Worm (Caenorhabditis elegans) whole organism, young adult: Measurements from ENCODE around the gene ceh-14.

Experiments
- B0035.1 ChIP-seq: sonication (generic microtip); optimal IDR thresholded peaks from 2 replicates; lab custom pipeline; 2016; ENCODE audit warnings: missing genetic modification characterization, mild to moderate bottlenecking, missing compliant biosample characterization, missing genotype, missing genetic modification reagents
- B0261.1 ChIP-seq: sonication (generic microtip); optimal IDR thresholded peaks from 2 replicates; lab custom pipeline; 2016; ENCODE audit warnings: mild to moderate bottlenecking, missing genetic modification characterization, moderate library complexity, missing compliant biosample characterization
- D2030.7 ChIP-seq: fragments of 200-800 bp; sonication (Bioruptor generic); IDR thresholded peaks from 2 replicates; pipeline ENCODE4 v1.3.6; 2022; ENCODE audit warnings: missing genetic modification reagents, missing genetic modification characterization, missing compliant biosample characterization
- F10E7.11 ChIP-seq: sonication (generic microtip); optimal IDR thresholded peaks from 2 replicates; lab custom pipeline; 2017; ENCODE audit warnings: mild to moderate bottlenecking, missing genetic modification characterization, moderate library complexity, missing compliant biosample characterization
- F23B12.7 ChIP-seq: sonication (generic microtip); optimal IDR thresholded peaks from 2 replicates; lab custom pipeline; 2017; ENCODE audit warnings: missing genetic modification characterization, mild to moderate bottlenecking, missing compliant biosample characterization, antibody characterized with exemption, moderate library complexity; ENCODE audit not compliant: insufficient read depth
- F33H1.4 ChIP-seq: fragments of 200-800 bp; sonication (Bioruptor generic); IDR thresholded peaks from 2 replicates; pipeline ENCODE4 v1.3.6; 2022; ENCODE audit warnings: missing genetic modification reagents, missing genetic modification characterization, missing compliant biosample characterization
- F37B4.10 ChIP-seq: fragments of 200-800 bp; sonication (Bioruptor generic); IDR thresholded peaks from 2 replicates; pipeline ENCODE4 v1.3.6; 2022; ENCODE audit warnings: missing genetic modification characterization, missing compliant biosample characterization
- F49E8.2 ChIP-seq: sonication (generic microtip); optimal IDR thresholded peaks from 3 replicates; lab custom pipeline; 2017; ENCODE audit warnings: missing genetic modification characterization, mild to moderate bottlenecking, missing compliant biosample characterization, antibody characterized with exemption, moderate library complexity; ENCODE audit not compliant: insufficient read depth
- F57A8.1 ChIP-seq: fragments of 200-800 bp; sonication (Bioruptor generic); optimal IDR thresholded peaks from 2 replicates; lab custom pipeline; 2018; ENCODE audit warnings: mild to moderate bottlenecking, missing genetic modification characterization, moderate library complexity, missing compliant biosample characterization
- K11D2.4 ChIP-seq: fragments of 200-800 bp; sonication (Bioruptor generic); IDR thresholded peaks from 2 replicates; pipeline ENCODE4 v1.3.6; 2022; ENCODE audit warnings: missing genetic modification reagents, missing genetic modification characterization, missing compliant biosample characterization
- T07F8.4 ChIP-seq: sonication (generic microtip); optimal IDR thresholded peaks from 2 replicates; lab custom pipeline; 2016; ENCODE audit warnings: mild to moderate bottlenecking, missing genetic modification characterization, moderate library complexity, missing compliant biosample characterization
- Y67H2A.10 ChIP-seq: fragments of 200-800 bp; sonication (Bioruptor generic); conservative IDR thresholded peaks from 2 replicates; pipeline ENCODE4 v1.3.6; 2022; ENCODE audit warnings: missing genetic modification reagents, missing genetic modification characterization, missing compliant biosample characterization
- Y79H2A.3 ChIP-seq: fragments of 200-800 bp; sonication (Bioruptor generic); conservative IDR thresholded peaks from 2 replicates; pipeline ENCODE4 v1.3.6; 2022; ENCODE audit warnings: missing genetic modification reagents, missing genetic modification characterization, missing compliant biosample characterization
- Y95B8A.8 ChIP-seq: fragments of 200-800 bp; sonication (Bioruptor generic); IDR thresholded peaks from 2 replicates; pipeline ENCODE4 v1.3.6; 2022; ENCODE audit warnings: missing genetic modification reagents, missing genetic modification characterization, missing compliant biosample characterization
- athp-1 ChIP-seq: sonication (generic microtip); optimal IDR thresholded peaks from 2 replicates; lab custom pipeline; 2017; ENCODE audit warnings: mild to moderate bottlenecking, missing genetic modification characterization, missing compliant biosample characterization
- bed-2 ChIP-seq: fragments of 200-800 bp; sonication (Bioruptor generic); IDR thresholded peaks from 2 replicates; pipeline ENCODE4 v1.3.6; 2022; ENCODE audit warnings: missing genetic modification reagents, missing genetic modification characterization, missing compliant biosample characterization
- ceh-40 ChIP-seq: fragments of 200-800 bp; sonication (Bioruptor generic); IDR thresholded peaks from 2 replicates; pipeline ENCODE4 v1.3.6; 2022; ENCODE audit warnings: missing genetic modification characterization, missing compliant biosample characterization
- die-1 ChIP-seq: sonication (generic microtip); optimal IDR thresholded peaks from 2 replicates; lab custom pipeline; 2016; ENCODE audit warnings: missing genotype, mild to moderate bottlenecking, missing genetic modification characterization, missing compliant biosample characterization
- efl-1 ChIP-seq: fragments of 150-350 bp; optimal IDR thresholded peaks from 2 replicates; lab custom pipeline; 2014; ENCODE audit warnings: missing biosample characterization, missing genetic modification reagents, missing genetic modification characterization
- egl-44 ChIP-seq: fragments of 200-800 bp; sonication (Bioruptor generic); IDR thresholded peaks from 2 replicates; pipeline ENCODE4 v1.3.6; 2022; ENCODE audit warnings: missing genetic modification reagents, missing genetic modification characterization, missing compliant biosample characterization
- him-1 ChIP-seq: sonication (generic microtip); optimal IDR thresholded peaks from 2 replicates; lab custom pipeline; 2016; ENCODE audit warnings: missing genotype, missing genetic modification reagents, missing genetic modification characterization, missing compliant biosample characterization
- hmg-1.2 ChIP-seq: fragments of 200-800 bp; sonication (Bioruptor generic); IDR thresholded peaks from 2 replicates; pipeline ENCODE4 v1.3.6; 2022; ENCODE audit warnings: missing genetic modification reagents, missing genetic modification characterization, missing compliant biosample characterization
- hmg-20 ChIP-seq: fragments of 200-800 bp; sonication (Bioruptor generic); IDR thresholded peaks from 2 replicates; pipeline ENCODE4 v1.3.6; 2022; ENCODE audit warnings: missing genetic modification reagents, missing genetic modification characterization, missing compliant biosample characterization
- hrde-1 ChIP-seq: sonication (generic microtip); optimal IDR thresholded peaks from 2 replicates; lab custom pipeline; 2016; ENCODE audit warnings: missing genetic modification characterization, mild to moderate bottlenecking, missing compliant biosample characterization, moderate library complexity, missing genotype, missing genetic modification reagents, borderline replicate concordance
- hsf-1 ChIP-seq: fragments of 200-800 bp; sonication (Bioruptor generic); IDR thresholded peaks from 2 replicates; pipeline ENCODE4 v1.3.6; 2022; ENCODE audit warnings: missing genetic modification reagents, missing genetic modification characterization, missing compliant biosample characterization
- let-526 ChIP-seq: fragments of 200-800 bp; sonication (Bioruptor generic); IDR thresholded peaks from 2 replicates; pipeline ENCODE4 v1.3.6; 2022; ENCODE audit warnings: missing genetic modification reagents, missing genetic modification characterization, missing compliant biosample characterization
- lin-26 ChIP-seq: fragments of 200-800 bp; sonication (Bioruptor generic); IDR thresholded peaks from 2 replicates; pipeline ENCODE4 v1.3.6; 2022; ENCODE audit warnings: missing genetic modification reagents, missing genetic modification characterization, missing compliant biosample characterization
- lsl-1 ChIP-seq: fragments of 200-800 bp; sonication (Bioruptor generic); optimal IDR thresholded peaks from 2 replicates; lab custom pipeline; 2018; ENCODE audit warnings: mild to moderate bottlenecking, missing genetic modification characterization, moderate library complexity, missing compliant biosample characterization
- mel-28 ChIP-seq: sonication (generic microtip); optimal IDR thresholded peaks from 2 replicates; lab custom pipeline; 2016; ENCODE audit warnings: borderline replicate concordance, mild to moderate bottlenecking, missing genetic modification characterization, missing compliant biosample characterization
- mxl-1 ChIP-seq: sonication (generic microtip); optimal IDR thresholded peaks from 2 replicates; lab custom pipeline; 2016; ENCODE audit warnings: missing genetic modification characterization, missing compliant biosample characterization
- nhr-90 ChIP-seq: sonication (generic microtip); optimal IDR thresholded peaks from 2 replicates; lab custom pipeline; 2016; ENCODE audit warnings: missing genotype, mild to moderate bottlenecking, missing genetic modification characterization, missing compliant biosample characterization
- rcor-1 ChIP-seq: fragments of 200-800 bp; sonication (Bioruptor generic); IDR thresholded peaks from 2 replicates; pipeline ENCODE4 v1.3.6; 2022; ENCODE audit warnings: missing genetic modification reagents, missing genetic modification characterization, missing compliant biosample characterization
- rec-8 ChIP-seq, 2 experiments: sonication (generic microtip); optimal IDR thresholded peaks; 2 replicates each; lab custom pipeline; 2016; ENCODE audit warnings: mild to moderate bottlenecking in 2 of 2, missing genetic modification characterization in 2 of 2, missing genetic modification reagents in 2 of 2, missing genotype in 2 of 2, missing biosample characterization in 1 of 2, missing compliant biosample characterization in 1 of 2, moderate library complexity in 1 of 2
- repo-1 ChIP-seq: sonication (generic microtip); optimal IDR thresholded peaks from 2 replicates; lab custom pipeline; 2017; ENCODE audit warnings: mild to moderate bottlenecking, missing genetic modification characterization, missing compliant biosample characterization
- rpc-1 ChIP-seq, 2 experiments: fragments of 150-350 bp in 1 of 2; sonication (generic microtip) in 1 of 2; optimal IDR thresholded peaks; 2 replicates each; lab custom pipeline; 2014 to 2018; ENCODE audit warnings: missing biosample characterization in 1 of 2, missing genetic modification characterization in 1 of 2, missing genetic modification reagents in 1 of 2, missing genotype in 1 of 2
- sea-2 ChIP-seq: fragments of 200-800 bp; sonication (Bioruptor generic); IDR thresholded peaks from 2 replicates; pipeline ENCODE4 v1.3.6; 2022; ENCODE audit warnings: missing genetic modification characterization, missing compliant biosample characterization
- snpc-1.3 ChIP-seq: sonication (generic microtip); optimal IDR thresholded peaks from 2 replicates; lab custom pipeline; 2017; ENCODE audit warnings: missing genetic modification characterization, mild to moderate bottlenecking, missing compliant biosample characterization, antibody characterized with exemption, moderate library complexity, missing genotype, missing genetic modification reagents; ENCODE audit not compliant: insufficient read depth
- tbp1 ChIP-seq: fragments of 200-800 bp; sonication (Bioruptor generic); optimal IDR thresholded peaks from 2 replicates; lab custom pipeline; 2018; ENCODE audit warnings: mild to moderate bottlenecking, missing genetic modification characterization, missing compliant biosample characterization
- unc-130 ChIP-seq: sonication (generic microtip); optimal IDR thresholded peaks from 2 replicates; lab custom pipeline; 2016; ENCODE audit warnings: missing genetic modification reagents, missing genetic modification characterization, missing compliant biosample characterization
- xnd-1 ChIP-seq: sonication (generic microtip); optimal IDR thresholded peaks from 2 replicates; lab custom pipeline; 2016; ENCODE audit warnings: missing genotype, missing genetic modification reagents, missing genetic modification characterization, missing compliant biosample characterization
- zfh-2 ChIP-seq: fragments of 200-800 bp; sonication (Bioruptor generic); conservative IDR thresholded peaks from 2 replicates; pipeline ENCODE4 v1.3.6; 2022; ENCODE audit warnings: missing genetic modification reagents, missing genetic modification characterization, missing compliant biosample characterization
- ztf-18 ChIP-seq: sonication (generic microtip); optimal IDR thresholded peaks from 2 replicates; lab custom pipeline; 2016; ENCODE audit warnings: missing genotype, mild to moderate bottlenecking, missing genetic modification characterization, missing compliant biosample characterization

The ceh-14 gene

DNA sequence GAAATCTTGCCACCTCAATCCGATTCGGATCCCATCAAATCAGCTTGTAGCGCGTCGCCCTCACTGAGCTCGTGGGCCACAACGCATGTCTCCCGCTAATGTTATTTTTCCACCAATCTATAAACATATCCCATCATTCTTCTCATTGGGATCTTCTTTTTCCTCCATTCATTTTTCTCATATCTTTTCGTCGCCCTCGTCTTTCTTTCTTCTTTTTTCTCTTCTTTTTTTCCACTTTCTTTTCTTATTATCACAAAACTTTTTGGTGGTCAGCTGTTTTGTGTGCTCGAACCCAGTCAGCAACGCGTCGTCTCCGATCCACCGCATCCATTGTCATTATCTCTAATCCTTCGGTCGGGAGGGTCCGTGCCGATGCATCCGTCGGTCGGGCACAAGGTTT is 8.7 kb downstream of the ceh-14 start:
- TF ChIP-seq T07F8.4 (tag; lab: Kevin White, UChicago), result no peak
- 0 out of 2 replicates have a peak, but pooled peaks have one; percentile 29 for TF ChIP-seq zfh-2 (GFP tag; lab: Robert Waterston, UW)

DNA sequence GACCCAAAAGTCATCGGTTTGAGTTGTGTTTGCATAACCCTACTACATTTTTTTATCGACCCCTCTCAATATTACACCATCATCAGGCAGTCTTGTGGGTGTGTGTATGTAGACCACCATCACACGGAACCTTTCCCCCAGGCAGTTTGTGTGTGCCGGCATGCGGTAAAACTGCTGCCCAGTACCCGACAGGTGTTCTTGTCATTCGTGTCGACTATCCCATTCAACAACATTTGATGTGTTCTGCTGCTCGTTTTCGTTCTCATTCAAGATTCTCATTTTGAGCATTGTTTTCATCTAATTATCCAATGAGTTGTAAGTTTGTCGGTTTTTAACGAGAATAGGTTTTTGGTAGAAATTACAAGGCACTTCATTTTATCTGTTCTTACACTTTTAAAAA is 9.9 kb downstream of the ceh-14 start:
- TF ChIP-seq bed-2 (GFP tag; lab: Robert Waterston, UW), result no peak
- TF ChIP-seq efl-1 (GFP tag; lab: Kevin White, UChicago), result no peak
- no peak for TF ChIP-seq athp-1 (tag; lab: Kevin White, UChicago)
- TF ChIP-seq ztf-18, result no peak
- no peak for TF ChIP-seq hsf-1 (GFP tag; lab: Robert Waterston, UW)
- TF ChIP-seq him-1 (tag; lab: Kevin White, UChicago), result no peak
- TF ChIP-seq egl-44 (GFP tag; lab: Robert Waterston, UW), result no peak
- no peak for TF ChIP-seq rcor-1
- no peak for TF ChIP-seq F23B12.7
- TF ChIP-seq ceh-40 (GFP tag; lab: Robert Waterston, UW), result no peak
- no peak for TF ChIP-seq repo-1 (tag; lab: Kevin White, UChicago)
- no peak for TF ChIP-seq xnd-1
- TF ChIP-seq lsl-1 (GFP tag; lab: Kevin White, UChicago), result no peak
- no peak for TF ChIP-seq let-526 (GFP tag; lab: Robert Waterston, UW)
- no peak for TF ChIP-seq Y67H2A.10 (GFP tag; lab: Robert Waterston, UW)
- TF ChIP-seq B0035.1, result no peak
- TF ChIP-seq F49E8.2 (tag; lab: Kevin White, UChicago), result no peak
- TF ChIP-seq snpc-1.3 (tag; lab: Kevin White, UChicago), result no peak
- no peak for TF ChIP-seq Y79H2A.3

DNA sequence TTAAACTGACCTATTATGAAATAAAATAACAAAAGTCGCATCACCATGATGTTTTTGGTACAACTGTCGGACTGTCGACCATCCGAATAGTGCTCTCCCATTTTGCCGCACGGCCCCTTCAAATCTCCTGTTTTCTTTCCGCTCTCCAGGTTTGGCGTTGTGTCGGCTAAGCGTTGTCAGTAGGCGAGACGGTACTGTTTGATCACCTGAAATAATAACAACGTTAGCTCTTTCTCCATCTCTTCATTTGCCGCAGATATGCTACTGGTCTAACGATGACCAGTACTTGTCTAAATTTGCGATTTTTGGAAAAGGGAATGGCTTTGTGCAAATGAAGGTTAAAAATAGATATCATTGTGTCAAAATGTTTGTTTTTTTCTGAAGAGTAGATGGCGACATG is 13.0 kb downstream of the ceh-14 start, which contains the start of gene chts-1:
Gene chts-1 (minus strand): TSS at position 101 of the 400 bp plus-strand sequence.
- TF ChIP-seq rec-8 (tag; optimal IDR thresholded peaks at IDR 0.05; lab: Kevin White, UChicago) (no peak), die-1 (tag; lab: Kevin White, UChicago) (no peak), rcor-1 (no peak)
- TF ChIP-seq, all 124 proteins: peak for 0

DNA sequence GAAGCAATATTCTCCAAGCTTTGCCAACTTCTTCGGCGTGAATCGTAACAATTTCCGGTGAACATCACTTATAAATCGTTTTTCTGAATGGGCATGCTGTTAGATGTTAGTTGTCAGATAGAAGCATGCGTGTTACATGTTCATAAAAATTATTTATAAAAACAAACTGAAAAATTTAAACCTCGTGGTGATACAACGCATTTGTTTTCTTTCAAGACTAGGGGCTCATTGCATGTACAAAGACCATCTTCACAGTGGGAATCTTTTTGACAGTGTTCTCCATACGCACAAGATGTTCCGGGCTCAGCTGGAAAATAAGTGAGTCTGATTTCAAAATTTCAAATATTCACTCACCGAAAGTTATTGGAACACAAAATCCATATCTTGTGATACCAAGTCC is 19.8 kb downstream of the ceh-14 start:
- no peak for TF ChIP-seq F33H1.4
- no peak for TF ChIP-seq tbp1
- no peak for TF ChIP-seq sea-2 (GFP tag; lab: Robert Waterston, UW)
- no peak for TF ChIP-seq hmg-20
- TF ChIP-seq D2030.7 (GFP tag; lab: Robert Waterston, UW), result no peak
- no peak for TF ChIP-seq F57A8.1

DNA sequence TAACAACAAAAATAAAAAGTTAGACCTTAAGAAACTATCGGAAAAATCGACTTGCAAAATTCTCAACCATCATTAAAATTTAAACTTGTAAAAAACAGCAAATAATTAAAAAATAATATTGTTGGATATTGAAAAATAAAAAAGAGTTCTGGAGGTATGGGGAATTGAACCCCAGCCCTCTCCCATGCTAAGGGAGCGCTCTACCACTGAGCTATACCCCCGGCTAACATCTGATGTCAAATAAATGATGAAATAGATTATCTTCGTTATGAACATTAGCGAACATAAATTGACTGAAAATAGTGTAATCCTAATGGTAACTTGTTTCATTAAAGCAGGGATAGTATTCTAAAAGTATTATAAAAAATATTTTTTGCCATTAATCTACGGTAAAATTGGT is 25.4 kb downstream of the ceh-14 start:
- TF ChIP-seq him-1 (tag; lab: Kevin White, UChicago), result peak; percentile 65
- TF ChIP-seq die-1 (tag; lab: Kevin White, UChicago), result peak; percentile 79
- no peak for TF ChIP-seq K11D2.4
- no peak for TF ChIP-seq repo-1 (tag; lab: Kevin White, UChicago)
- peak; percentile 70 for TF ChIP-seq B0261.1
- TF ChIP-seq hmg-1.2 (GFP tag; lab: Robert Waterston, UW), result peak; percentile 45; the same call in 1 of the 2 replicates
- TF ChIP-seq rpc-1 (optimal IDR thresholded peaks at IDR 0.05; lab: Kevin White, UChicago), result peak; percentile 94
- TF ChIP-seq rpc-1 (tag; optimal IDR thresholded peaks at IDR 0.05; lab: Kevin White, UChicago), result peak; percentile 96
- no peak for TF ChIP-seq F37B4.10 (GFP tag; lab: Robert Waterston, UW)
- peak; percentile 73 for TF ChIP-seq nhr-90
- no peak for TF ChIP-seq F10E7.11 (tag; lab: Kevin White, UChicago)
- peak; percentile 29 for TF ChIP-seq unc-130 (GFP tag; lab: Kevin White, UChicago)
- no peak for TF ChIP-seq Y95B8A.8
- peak; percentile 61 for TF ChIP-seq mxl-1 (tag; lab: Kevin White, UChicago)
- TF ChIP-seq tbp1, result peak; percentile 90
- no peak for TF ChIP-seq mel-28 (tag; lab: Kevin White, UChicago)
- no peak for TF ChIP-seq xnd-1
- peak; percentile 36 for TF ChIP-seq hrde-1
- peak; percentile 88 for TF ChIP-seq lin-26 (GFP tag; lab: Robert Waterston, UW)
